Worm (Caenorhabditis elegans) whole organism, young adult: ENCODE measurements around the gene B0464.9.

Source experiments
- ama-1 ChIP-seq, 3 experiments: fragments of 150-350 bp in 1 of 3; sonication (generic microtip) in 2 of 3; optimal IDR thresholded peaks; 2 replicates each; lab custom pipeline; 2014 to 2018; ENCODE audit warnings: missing biosample characterization in 2 of 3, missing genetic modification characterization in 2 of 3, missing genetic modification reagents in 2 of 3
- egrh-3 ChIP-seq: fragments of 200-800 bp; sonication (Bioruptor generic); IDR thresholded peaks from 2 replicates; pipeline ENCODE4 v1.3.6; 2022; ENCODE audit warnings: missing genetic modification reagents, missing genetic modification characterization, missing compliant biosample characterization
- hmg-1.2 ChIP-seq: fragments of 200-800 bp; sonication (Bioruptor generic); IDR thresholded peaks from 2 replicates; pipeline ENCODE4 v1.3.6; 2022; ENCODE audit warnings: missing genetic modification reagents, missing genetic modification characterization, missing compliant biosample characterization
- tbp1 ChIP-seq: fragments of 200-800 bp; sonication (Bioruptor generic); optimal IDR thresholded peaks from 2 replicates; lab custom pipeline; 2018; ENCODE audit warnings: mild to moderate bottlenecking, missing genetic modification characterization, missing compliant biosample characterization

DNA sequence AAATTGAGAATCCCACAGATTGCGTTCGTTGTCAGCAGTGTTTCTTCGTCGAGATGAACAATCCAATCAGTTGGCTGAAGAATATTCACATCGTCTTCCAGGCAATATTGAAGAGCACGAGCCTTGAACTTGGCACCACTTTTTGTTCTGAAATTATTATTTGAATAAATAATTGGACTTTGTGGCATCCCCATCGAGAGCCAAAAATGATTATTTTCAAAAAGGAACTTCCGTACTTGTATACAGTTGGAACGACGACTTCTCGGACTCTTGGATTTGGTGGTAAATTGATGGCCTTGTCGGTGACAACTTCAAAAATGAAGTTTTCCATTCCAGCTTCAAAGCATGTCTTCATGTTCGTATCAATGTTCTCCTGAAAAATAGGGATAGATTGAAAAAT, 6.4 kb downstream of the B0464.9 start:
- TF ChIP-seq tbp1 (GFP tag; lab: Kevin White, UChicago) = no peak
- TF ChIP-seq ama-1 (optimal IDR thresholded peaks at IDR 0.05; lab: Kevin White, UChicago) = no peak
- TF ChIP-seq ama-1 (GFP tag; optimal IDR thresholded peaks at IDR 0.05; lab: Kevin White, UChicago) = no peak
- TF ChIP-seq egrh-3 (GFP tag; lab: Robert Waterston, UW) = no peak
- TF ChIP-seq hmg-1.2 (GFP tag; lab: Robert Waterston, UW) = no peak
